Worm (Caenorhabditis elegans) whole organism, midembryonic: Measurements from ENCODE around the gene str-139.

ENCODE experiments used
- T22C8.4 ChIP-seq: fragments of 200-800 bp; sonication (Bioruptor generic); IDR thresholded peaks from 2 replicates; pipeline ENCODE4 v1.3.6; 2022; ENCODE audit warnings: missing genetic modification characterization, missing compliant biosample characterization
- cog-1 ChIP-seq: sonication (generic microtip); optimal IDR thresholded peaks from 2 replicates; lab custom pipeline; 2016; ENCODE audit warnings: missing genetic modification characterization, missing compliant biosample characterization
- flt-1 ChIP-seq: fragments of 200-800 bp; sonication (Bioruptor generic); IDR thresholded peaks from 2 replicates; pipeline ENCODE4 v1.3.6; 2022; ENCODE audit warnings: missing genetic modification characterization, missing compliant biosample characterization
- klf-2 ChIP-seq: fragments of 200-800 bp; sonication (Bioruptor generic); conservative IDR thresholded peaks from 2 replicates; pipeline ENCODE4 v1.3.6; 2022; ENCODE audit warnings: missing genetic modification reagents, missing genetic modification characterization, missing compliant biosample characterization
- med-1 ChIP-seq: sonication (generic microtip); optimal IDR thresholded peaks from 2 replicates; lab custom pipeline; 2017; ENCODE audit warnings: missing genetic modification characterization, mild to moderate bottlenecking, missing compliant biosample characterization, antibody characterized with exemption, missing genetic modification reagents; ENCODE audit not compliant: insufficient read depth
- ref-1 ChIP-seq: fragments of 200-800 bp; sonication (Bioruptor generic); conservative IDR thresholded peaks from 2 replicates; pipeline ENCODE4 v1.3.6; 2022; ENCODE audit warnings: missing genetic modification reagents, missing genetic modification characterization, missing compliant biosample characterization
- tab-1 ChIP-seq: fragments of 200-800 bp; sonication (Bioruptor generic); IDR thresholded peaks from 2 replicates; pipeline ENCODE4 v1.3.6; 2022; ENCODE audit warnings: missing genetic modification characterization, missing compliant biosample characterization
- ztf-23 ChIP-seq: fragments of 200-800 bp; sonication (Bioruptor generic); IDR thresholded peaks from 2 replicates; pipeline ENCODE4 v1.3.6; 2022; ENCODE audit warnings: missing genetic modification reagents, missing genetic modification characterization, missing compliant biosample characterization
- ztf-29 ChIP-seq: fragments of 200-800 bp; sonication (Bioruptor generic); IDR thresholded peaks from 2 replicates; pipeline ENCODE4 v1.3.6; 2022; ENCODE audit warnings: missing genetic modification reagents, missing genetic modification characterization, missing compliant biosample characterization

ce11 chrV:8104473-8104872, 42.5 kb upstream of the str-139 start, which contains the start of gene srlf-16:
- no peak for TF ChIP-seq klf-2 (GFP tag; lab: Robert Waterston, UW)
- no peak for TF ChIP-seq flt-1 (GFP tag; lab: Robert Waterston, UW)
- no peak for TF ChIP-seq cog-1 (tag; lab: Kevin White, UChicago)
- TF ChIP-seq ref-1, result no peak
- no peak for TF ChIP-seq ztf-29
- no peak for TF ChIP-seq tab-1 (GFP tag; lab: Robert Waterston, UW)
- TF ChIP-seq T22C8.4 (GFP tag; lab: Robert Waterston, UW), result no peak
- TF ChIP-seq ztf-23, result no peak
- TF ChIP-seq med-1 (GFP tag; lab: Kevin White, UChicago), result no peak
